Worm (Caenorhabditis elegans) whole organism, young adult: ENCODE measurements around the gene metl-9.

ENCODE experiments used
- B0019.2 ChIP-seq: fragments of 200-800 bp; sonication (Bioruptor generic); conservative IDR thresholded peaks from 2 replicates; pipeline ENCODE4 v1.3.6; 2022; ENCODE audit warnings: missing genetic modification reagents, missing genetic modification characterization, missing compliant biosample characterization
- F22D6.2 ChIP-seq: sonication (generic microtip); optimal IDR thresholded peaks from 2 replicates; lab custom pipeline; 2016; ENCODE audit warnings: mild to moderate bottlenecking, missing genetic modification characterization, missing compliant biosample characterization
- F33H1.4 ChIP-seq: fragments of 200-800 bp; sonication (Bioruptor generic); IDR thresholded peaks from 2 replicates; pipeline ENCODE4 v1.3.6; 2022; ENCODE audit warnings: missing genetic modification reagents, missing genetic modification characterization, missing compliant biosample characterization
- atf-7 ChIP-seq: sonication (generic microtip); optimal IDR thresholded peaks from 2 replicates; lab custom pipeline; 2017; ENCODE audit warnings: mild to moderate bottlenecking, missing genetic modification characterization, missing compliant biosample characterization
- attf-6 ChIP-seq: fragments of 200-800 bp; sonication (Bioruptor generic); IDR thresholded peaks from 2 replicates; pipeline ENCODE4 v1.3.6; 2022; ENCODE audit warnings: missing genetic modification reagents, missing genetic modification characterization, missing compliant biosample characterization
- cebp-1 ChIP-seq, 2 experiments: fragments of 200-800 bp in 1 of 2; sonication (Bioruptor generic) in 1 of 2; sonication (generic microtip) in 1 of 2; IDR thresholded peaks in 1 of 2; optimal IDR thresholded peaks in 1 of 2; 2 replicates each; pipeline versions ENCODE4 v1.3.6 to Lab custom; 2017 to 2022; ENCODE audit warnings: missing compliant biosample characterization in 2 of 2, missing genetic modification characterization in 2 of 2, mild to moderate bottlenecking in 1 of 2, missing genetic modification reagents in 1 of 2, moderate library complexity in 1 of 2
- ceh-27 ChIP-seq: fragments of 200-800 bp; sonication (Bioruptor generic); optimal IDR thresholded peaks from 2 replicates; lab custom pipeline; 2018; ENCODE audit warnings: mild to moderate bottlenecking, missing genetic modification characterization, moderate library complexity, missing compliant biosample characterization
- dox-1 ChIP-seq: fragments of 200-800 bp; sonication (Bioruptor generic); IDR thresholded peaks from 2 replicates; pipeline ENCODE4 v1.3.6; 2022; ENCODE audit warnings: missing genetic modification reagents, missing genetic modification characterization, missing compliant biosample characterization
- egrh-3 ChIP-seq: fragments of 200-800 bp; sonication (Bioruptor generic); IDR thresholded peaks from 2 replicates; pipeline ENCODE4 v1.3.6; 2022; ENCODE audit warnings: missing genetic modification reagents, missing genetic modification characterization, missing compliant biosample characterization
- ekl-4 ChIP-seq: fragments of 200-800 bp; sonication (Bioruptor generic); IDR thresholded peaks from 2 replicates; pipeline ENCODE4 v1.3.6; 2022; ENCODE audit warnings: missing genetic modification reagents, missing genetic modification characterization, missing compliant biosample characterization
- ets-4 ChIP-seq: fragments of 200-800 bp; sonication (Bioruptor generic); optimal IDR thresholded peaks from 2 replicates; lab custom pipeline; 2018; ENCODE audit warnings: mild to moderate bottlenecking, missing genetic modification characterization, missing compliant biosample characterization
- fkh-3 ChIP-seq: sonication (generic microtip); optimal IDR thresholded peaks from 2 replicates; lab custom pipeline; 2016; ENCODE audit warnings: mild to moderate bottlenecking, missing genetic modification characterization, missing compliant biosample characterization
- him-1 ChIP-seq: sonication (generic microtip); optimal IDR thresholded peaks from 2 replicates; lab custom pipeline; 2016; ENCODE audit warnings: missing genotype, missing genetic modification reagents, missing genetic modification characterization, missing compliant biosample characterization
- hmg-1.2 ChIP-seq: fragments of 200-800 bp; sonication (Bioruptor generic); IDR thresholded peaks from 2 replicates; pipeline ENCODE4 v1.3.6; 2022; ENCODE audit warnings: missing genetic modification reagents, missing genetic modification characterization, missing compliant biosample characterization
- hrde-1 ChIP-seq: sonication (generic microtip); optimal IDR thresholded peaks from 2 replicates; lab custom pipeline; 2016; ENCODE audit warnings: missing genetic modification characterization, mild to moderate bottlenecking, missing compliant biosample characterization, moderate library complexity, missing genotype, missing genetic modification reagents, borderline replicate concordance
- let-607 ChIP-seq, 2 experiments: fragments of 200-800 bp in 1 of 2; sonication (Bioruptor generic) in 1 of 2; sonication (generic microtip) in 1 of 2; optimal IDR thresholded peaks; 2 replicates each; lab custom pipeline; 2016 to 2018; ENCODE audit warnings: mild to moderate bottlenecking in 2 of 2, missing compliant biosample characterization in 2 of 2, missing genetic modification characterization in 2 of 2, moderate library complexity in 2 of 2, missing genotype in 1 of 2
- lin-26 ChIP-seq: fragments of 200-800 bp; sonication (Bioruptor generic); IDR thresholded peaks from 2 replicates; pipeline ENCODE4 v1.3.6; 2022; ENCODE audit warnings: missing genetic modification reagents, missing genetic modification characterization, missing compliant biosample characterization
- lin-54 ChIP-seq: fragments of 200-800 bp; sonication (Bioruptor generic); optimal IDR thresholded peaks from 2 replicates; lab custom pipeline; 2018; ENCODE audit warnings: mild to moderate bottlenecking, missing genetic modification characterization, missing compliant biosample characterization
- nfyb-1 ChIP-seq: fragments of 200-800 bp; sonication (Bioruptor generic); IDR thresholded peaks from 2 replicates; pipeline ENCODE4 v1.3.6; 2022; ENCODE audit warnings: missing genetic modification reagents, missing genetic modification characterization, missing compliant biosample characterization
- nhr-80 ChIP-seq: sonication (generic microtip); optimal IDR thresholded peaks from 2 replicates; lab custom pipeline; 2016; ENCODE audit warnings: missing genetic modification characterization, missing compliant biosample characterization
- nhr-90 ChIP-seq: sonication (generic microtip); optimal IDR thresholded peaks from 2 replicates; lab custom pipeline; 2016; ENCODE audit warnings: missing genotype, mild to moderate bottlenecking, missing genetic modification characterization, missing compliant biosample characterization
- pbrm-1 ChIP-seq: fragments of 200-800 bp; sonication (Bioruptor generic); IDR thresholded peaks from 2 replicates; pipeline ENCODE4 v1.3.6; 2022; ENCODE audit warnings: missing genetic modification reagents, missing genetic modification characterization, missing compliant biosample characterization
- snpc-4 ChIP-seq, 5 experiments: fragments of 150-350 bp in 1 of 5; sonication (generic microtip) in 4 of 5; optimal IDR thresholded peaks; 2 replicates each; lab custom pipeline; 2014 to 2018; ENCODE audit warnings: missing genetic modification characterization in 5 of 5, missing biosample characterization in 3 of 5, antibody characterized with exemption in 2 of 5, mild to moderate bottlenecking in 2 of 5, missing compliant biosample characterization in 2 of 5, missing genotype in 2 of 5, moderate library complexity in 2 of 5, missing genetic modification reagents in 1 of 5
- sptf-2 ChIP-seq: fragments of 200-800 bp; sonication (Bioruptor generic); optimal IDR thresholded peaks from 2 replicates; lab custom pipeline; 2018; ENCODE audit warnings: mild to moderate bottlenecking, missing genetic modification characterization, missing compliant biosample characterization
- tbp1 ChIP-seq: fragments of 200-800 bp; sonication (Bioruptor generic); optimal IDR thresholded peaks from 2 replicates; lab custom pipeline; 2018; ENCODE audit warnings: mild to moderate bottlenecking, missing genetic modification characterization, missing compliant biosample characterization
- unc-130 ChIP-seq: sonication (generic microtip); optimal IDR thresholded peaks from 2 replicates; lab custom pipeline; 2016; ENCODE audit warnings: missing genetic modification reagents, missing genetic modification characterization, missing compliant biosample characterization
- zfh-2 ChIP-seq: fragments of 200-800 bp; sonication (Bioruptor generic); conservative IDR thresholded peaks from 2 replicates; pipeline ENCODE4 v1.3.6; 2022; ENCODE audit warnings: missing genetic modification reagents, missing genetic modification characterization, missing compliant biosample characterization
- zim-3 ChIP-seq: sonication (generic microtip); optimal IDR thresholded peaks from 2 replicates; lab custom pipeline; 2017; ENCODE audit warnings: mild to moderate bottlenecking, missing genetic modification characterization, moderate library complexity, missing compliant biosample characterization
- ztf-22 ChIP-seq: fragments of 200-800 bp; sonication (Bioruptor generic); optimal IDR thresholded peaks from 2 replicates; lab custom pipeline; 2018; ENCODE audit warnings: mild to moderate bottlenecking, missing genetic modification characterization, moderate library complexity, missing compliant biosample characterization

metl-9 gene

DNA sequence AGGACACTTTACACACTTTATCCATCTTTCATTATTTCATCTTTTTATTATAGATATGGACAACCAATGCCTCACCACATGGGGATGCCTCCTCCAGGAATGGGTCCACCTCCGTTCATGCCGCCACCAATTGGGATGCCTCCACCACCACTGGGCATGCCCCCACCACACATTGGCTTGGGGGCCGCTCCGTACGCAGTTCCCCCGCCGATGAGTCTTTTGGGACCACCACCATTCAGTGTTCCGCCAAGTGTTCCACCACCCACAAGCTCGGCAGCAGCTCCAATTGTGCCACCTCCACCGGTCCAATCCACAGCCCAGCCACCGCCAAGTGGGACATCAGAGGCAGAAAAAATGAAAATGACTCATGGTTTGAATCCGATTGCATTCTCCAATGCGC lies 35.8 kb upstream of the metl-9 start:
- peak; percentile 90 for TF ChIP-seq zfh-2
- peak; percentile 65 for TF ChIP-seq egrh-3 (GFP tag; lab: Robert Waterston, UW)
- TF ChIP-seq lin-26 = 0 out of 2 replicates have a peak, but pooled peaks have one; percentile 8
- TF ChIP-seq B0019.2 (GFP tag; lab: Robert Waterston, UW) = no peak
- TF ChIP-seq ztf-22 (GFP tag; lab: Kevin White, UChicago) = no peak
- peak; percentile 22 for TF ChIP-seq fkh-3
- TF ChIP-seq lin-54 (GFP tag; lab: Kevin White, UChicago) = no peak
- 0 out of 2 replicates have a peak, but pooled peaks have one; percentile 7 for TF ChIP-seq ekl-4

DNA sequence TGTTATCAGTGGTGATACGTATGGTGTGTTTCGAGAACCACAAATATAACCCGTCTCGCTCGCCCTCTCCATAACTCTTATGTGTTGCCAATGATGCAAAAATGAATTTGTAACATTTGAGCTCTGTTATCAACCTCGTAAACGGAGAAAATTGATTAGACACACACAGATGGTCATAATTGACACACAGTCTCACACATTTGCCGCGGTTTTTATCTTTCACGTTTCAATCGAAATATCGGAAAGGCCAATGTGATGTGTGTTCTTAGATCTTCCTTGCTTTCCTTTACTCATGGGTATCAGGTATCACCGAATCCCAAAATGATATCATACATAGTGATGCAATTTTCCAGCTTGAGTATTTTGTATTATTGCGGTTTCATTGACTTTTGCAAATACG lies 34.6 kb upstream of the metl-9 start:
- TF ChIP-seq nhr-80 (tag; lab: Kevin White, UChicago) = peak; percentile 97
- TF ChIP-seq atf-7 (tag; lab: Kevin White, UChicago) = peak; percentile 54
- no peak for TF ChIP-seq unc-130 (GFP tag; lab: Kevin White, UChicago)
- TF ChIP-seq nhr-90 = peak; percentile 15
- no peak for TF ChIP-seq hrde-1 (tag; lab: Kevin White, UChicago)
- TF ChIP-seq tbp1 = peak; percentile 22
- TF ChIP-seq ztf-22 (GFP tag; lab: Kevin White, UChicago) = peak; percentile 66
- TF ChIP-seq hmg-1.2 = no peak
- TF ChIP-seq cebp-1 (GFP tag; IDR thresholded peaks at IDR 0.05; lab: Robert Waterston, UW) = no peak
- TF ChIP-seq cebp-1 (tag; optimal IDR thresholded peaks at IDR 0.05; lab: Kevin White, UChicago) = peak; percentile 2
- TF ChIP-seq sptf-2 (GFP tag; lab: Kevin White, UChicago) = peak; percentile 44
- 0 out of 2 replicates have a peak, but pooled peaks have one; percentile 19 for TF ChIP-seq pbrm-1 (GFP tag; lab: Robert Waterston, UW)
- 0 out of 2 replicates have a peak, but pooled peaks have one; percentile 8 for TF ChIP-seq dox-1 (GFP tag; lab: Robert Waterston, UW)
- no peak for TF ChIP-seq him-1 (tag; lab: Kevin White, UChicago)
- peak in 1 of 2 experiments; percentile 61 for TF ChIP-seq let-607 (tag; optimal IDR thresholded peaks at IDR 0.05; lab: Kevin White, UChicago)
- TF ChIP-seq snpc-4 (GFP tag; optimal IDR thresholded peaks at IDR 0.05; lab: Kevin White, UChicago) = no peak
- TF ChIP-seq snpc-4 (tag; optimal IDR thresholded peaks at IDR 0.05; lab: Kevin White, UChicago) = peak in 1 of 4 experiments; percentile 4
- TF ChIP-seq nfyb-1 (GFP tag; lab: Robert Waterston, UW) = 0 out of 2 replicates have a peak, but pooled peaks have one; percentile 44
- peak; percentile 39 for TF ChIP-seq ets-4 (GFP tag; lab: Kevin White, UChicago)
- no peak for TF ChIP-seq egrh-3 (GFP tag; lab: Robert Waterston, UW)

DNA sequence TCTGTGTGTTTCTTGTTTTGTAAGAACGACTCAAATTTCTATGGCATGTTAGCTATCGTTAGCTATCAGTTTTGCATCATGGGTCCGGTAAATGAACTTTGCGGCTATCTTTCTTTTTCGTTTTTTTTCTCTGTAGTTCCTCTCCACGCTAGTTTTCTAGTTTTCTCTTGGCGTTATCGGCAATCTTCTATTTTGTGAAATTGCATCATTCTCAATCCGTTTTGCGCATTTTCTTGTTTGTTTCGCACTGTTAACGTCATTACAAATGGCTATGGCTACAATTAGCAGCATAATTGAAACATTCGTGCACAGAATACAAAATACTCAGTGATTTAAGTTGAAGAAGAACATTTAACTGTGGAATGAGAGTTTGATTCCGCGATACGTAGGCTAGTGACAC lies 34.1 kb upstream of the metl-9 start:
- no peak for TF ChIP-seq snpc-4 (GFP tag; optimal IDR thresholded peaks at IDR 0.05; lab: Kevin White, UChicago)
- no peak for TF ChIP-seq snpc-4 (tag; optimal IDR thresholded peaks at IDR 0.05; lab: Kevin White, UChicago)
- no peak for TF ChIP-seq lin-54 (GFP tag; lab: Kevin White, UChicago)
- TF ChIP-seq F33H1.4 (GFP tag; lab: Robert Waterston, UW) = no peak

DNA sequence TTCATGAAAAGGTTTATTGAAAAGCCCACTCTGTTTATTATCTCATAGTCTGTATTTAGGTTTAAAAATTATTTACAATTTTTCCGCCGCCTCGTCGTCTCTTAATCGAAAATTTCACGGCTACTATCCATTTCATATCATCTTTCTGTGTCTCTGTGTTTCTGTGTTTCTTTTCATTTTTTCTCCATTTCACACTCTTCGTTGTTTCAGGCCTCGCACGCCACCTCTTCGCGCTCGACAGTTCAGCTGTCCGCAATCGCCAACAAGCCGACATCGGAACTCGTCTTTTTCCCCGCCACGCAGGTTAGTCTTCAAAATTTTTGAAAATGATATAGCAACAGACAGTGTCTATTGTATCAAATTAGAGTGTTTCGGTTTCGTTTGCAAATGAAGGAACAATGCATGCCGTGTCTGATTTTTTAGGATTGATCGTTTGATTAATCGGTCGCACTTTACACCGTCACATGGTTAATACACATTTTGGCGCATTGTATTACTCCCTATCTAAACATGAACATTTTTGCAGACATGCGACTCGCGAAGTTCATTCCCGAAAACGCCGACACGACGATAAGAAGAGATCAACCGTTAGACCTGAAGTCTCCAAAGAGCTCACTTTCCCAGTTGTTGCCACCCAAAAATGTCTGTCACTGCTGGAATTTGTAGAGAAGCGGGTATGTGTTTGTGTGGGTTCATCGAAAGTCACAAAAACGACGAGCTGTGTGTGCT lies 32.1 kb upstream of the metl-9 start:
- TF ChIP-seq nhr-80 (tag; lab: Kevin White, UChicago) (peak; percentile 33), attf-6 (no peak)

DNA sequence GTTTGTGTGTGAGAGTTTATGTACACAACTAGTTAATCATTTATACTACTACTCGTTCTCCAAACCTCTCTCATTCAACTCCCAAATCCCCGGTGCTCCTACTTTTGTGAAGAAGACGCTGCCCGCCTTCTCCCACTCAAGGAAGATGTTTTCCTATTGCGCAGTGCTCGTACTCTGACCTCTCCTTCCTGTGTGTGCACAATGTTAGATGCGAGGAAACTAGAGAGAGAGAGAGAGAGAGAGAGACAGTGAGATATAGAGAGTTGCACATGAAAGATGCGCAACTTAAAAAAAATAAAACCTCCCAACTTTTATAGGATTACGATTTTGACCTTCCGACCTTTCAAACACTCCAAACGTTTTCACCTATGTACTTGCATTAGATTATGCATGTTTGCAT lies 31.6 kb upstream of the metl-9 start:
- TF ChIP-seq ceh-27 (peak; percentile 15), F22D6.2 (no peak), hmg-1.2 (peak; percentile 33; the same call in 1 of the 2 replicates), zim-3 (tag; lab: Kevin White, UChicago) (no peak)
